Worm (Caenorhabditis elegans): ENCODE data around the gene cdc-37.

cdc-37 gene

DNA sequence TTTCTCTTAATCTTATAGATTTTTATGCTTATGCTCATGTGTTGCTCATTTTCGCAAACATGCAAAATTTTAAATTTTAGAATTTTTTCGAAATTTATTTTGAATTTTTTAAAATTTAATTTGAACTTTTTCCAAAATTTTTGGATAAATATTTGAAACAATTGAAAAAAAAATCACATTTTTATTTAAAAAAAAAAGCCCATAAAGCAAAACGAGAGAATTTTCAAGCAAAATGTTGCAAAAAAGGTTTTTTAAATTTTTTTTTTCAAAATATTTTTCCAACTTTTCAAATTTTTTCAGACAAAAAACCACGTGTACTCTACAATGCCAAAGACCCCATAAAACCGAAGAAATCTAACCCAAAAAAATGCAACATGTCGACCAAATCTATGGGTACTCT, 24.2 kb downstream of the cdc-37 start, which contains the start of the genes C09E8.1 and C09E8.6:
Gene C09E8.1, plus strand, starts transcription at position 301 of the 400 bp plus-strand sequence.
Gene C09E8.6, plus strand, starts transcription at position 313 of the 400 bp plus-strand sequence.
- TF ChIP-seq snpc-4 (tag; optimal IDR thresholded peaks at IDR 0.05) (no peak), ceh-39 (tag; optimal IDR thresholded peaks at IDR 0.05) (no peak), pha-4 (tag; optimal IDR thresholded peaks at IDR 0.05) (no peak), nhr-237 (tag; optimal IDR thresholded peaks at IDR 0.05) (no peak), elt-1 (tag; optimal IDR thresholded peaks at IDR 0.05; ENCODE audit: borderline replicate concordance, insufficient read depth) (no peak), tbx-8 (GFP tag; optimal IDR thresholded peaks at IDR 0.05) (no peak), ceh-83 (GFP tag; optimal IDR thresholded peaks at IDR 0.05) (no peak), lin-13 (tag; optimal IDR thresholded peaks at IDR 0.05) (no peak), mep-1 (tag; optimal IDR thresholded peaks at IDR 0.05) (no peak), nhr-2 (tag; optimal IDR thresholded peaks at IDR 0.05) (no peak), mab-5 (tag; optimal IDR thresholded peaks at IDR 0.05) (no peak)

DNA sequence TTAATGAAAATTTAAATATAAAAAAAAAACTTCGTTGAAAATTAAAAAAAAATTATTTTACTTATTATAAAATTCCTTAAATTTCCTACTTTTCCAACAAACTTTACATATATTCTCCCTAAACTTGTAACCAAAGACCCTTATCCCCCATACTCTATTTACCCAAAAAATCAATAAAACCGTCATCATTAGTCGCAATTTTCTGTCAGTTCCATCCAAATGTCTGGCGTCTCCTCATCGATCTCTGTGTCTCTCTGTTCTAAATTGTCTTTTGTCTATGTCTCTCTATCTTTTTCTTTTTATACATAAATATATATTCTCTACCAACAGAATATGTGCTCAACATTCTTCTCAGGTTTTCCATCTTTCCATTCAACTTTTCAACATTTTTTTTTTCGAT, 25.0 kb downstream of the cdc-37 start:
- TF ChIP-seq unc-62 (GFP tag; optimal IDR thresholded peaks at IDR 0.05): peak; percentile 5
- TF ChIP-seq unc-120 (tag; optimal IDR thresholded peaks at IDR 0.05; ENCODE audit: poor library complexity, severe bottlenecking): no peak

- TF ChIP-seq M03D4.4 (tag; optimal IDR thresholded peaks at IDR 0.05) (no peak), unc-120 (tag; optimal IDR thresholded peaks at IDR 0.05; ENCODE audit: poor library complexity, severe bottlenecking) (no peak), lin-13 (tag; optimal IDR thresholded peaks at IDR 0.05) (no peak), elt-3 (tag; optimal IDR thresholded peaks at IDR 0.05) (no peak), zip-8 (tag; optimal IDR thresholded peaks at IDR 0.05) (no peak), snpc-4 (tag; optimal IDR thresholded peaks at IDR 0.05) (no peak), ceh-39 (tag; optimal IDR thresholded peaks at IDR 0.05) (no peak), tbx-8 (GFP tag; optimal IDR thresholded peaks at IDR 0.05) (no peak), unc-39 (tag; optimal IDR thresholded peaks at IDR 0.05) (no peak), nhr-237 (tag; optimal IDR thresholded peaks at IDR 0.05) (no peak), flh-1 (GFP tag; optimal IDR thresholded peaks at IDR 0.05) (no peak), mls-2 (tag; optimal IDR thresholded peaks at IDR 0.05) (no peak), ces-1 (GFP tag; optimal IDR thresholded peaks at IDR 0.05) (no peak), ceh-43 (GFP tag; optimal IDR thresholded peaks at IDR 0.05) (no peak)
Measured at ce11 chrII:551245-551904, 29.0 kb downstream of the cdc-37 start, which contains the start of gene lips-7. Gene lips-7 (plus strand): TSS chrII:551854.

DNA sequence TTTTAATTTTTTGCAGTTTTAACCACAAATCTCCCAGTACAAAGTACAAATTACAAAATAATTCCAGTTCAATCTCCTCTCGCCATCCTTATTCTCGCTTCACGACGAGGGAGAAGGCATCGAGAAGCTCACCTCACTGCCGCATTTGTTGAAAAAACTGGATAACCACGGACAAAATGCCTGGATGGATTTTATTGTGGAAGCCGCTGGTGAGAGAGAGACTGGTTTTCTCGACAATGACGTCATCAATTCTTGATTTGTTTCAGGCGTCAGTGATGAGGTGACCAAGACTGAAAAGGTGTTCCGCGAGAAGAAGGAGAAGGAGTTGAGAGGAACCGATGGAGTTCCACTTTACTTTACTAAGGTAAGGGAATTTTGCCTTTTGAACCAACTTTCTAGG, 30.9 kb downstream of the cdc-37 start:
- TF ChIP-seq nhr-237 (tag; optimal IDR thresholded peaks at IDR 0.05) (no peak), elt-3 (tag; optimal IDR thresholded peaks at IDR 0.05) (no peak), M03D4.4 (tag; optimal IDR thresholded peaks at IDR 0.05) (no peak), sem-2 (GFP tag; optimal IDR thresholded peaks at IDR 0.05) (no peak), pha-4 (tag; optimal IDR thresholded peaks at IDR 0.05) (no peak), nhr-2 (tag; optimal IDR thresholded peaks at IDR 0.05) (no peak), nhr-28 (tag; optimal IDR thresholded peaks at IDR 0.05) (no peak), blmp-1 (tag; optimal IDR thresholded peaks at IDR 0.05) (no peak), ceh-83 (GFP tag; optimal IDR thresholded peaks at IDR 0.05) (no peak), lin-13 (tag; optimal IDR thresholded peaks at IDR 0.05) (no peak), unc-120 (tag; optimal IDR thresholded peaks at IDR 0.05; ENCODE audit: poor library complexity, severe bottlenecking) (no peak), ces-1 (GFP tag; optimal IDR thresholded peaks at IDR 0.05) (no peak), flh-1 (GFP tag; optimal IDR thresholded peaks at IDR 0.05) (no peak), cnd-1 (tag; optimal IDR thresholded peaks at IDR 0.05) (no peak)

- TF ChIP-seq unc-120 (tag; optimal IDR thresholded peaks at IDR 0.05; ENCODE audit: poor library complexity, severe bottlenecking) (no peak), drap-1 (GFP tag; optimal IDR thresholded peaks at IDR 0.05) (no peak), hlh-1 (tag; optimal IDR thresholded peaks at IDR 0.05) (no peak), pha-4 (tag; optimal IDR thresholded peaks at IDR 0.05) (no peak)
Measured at ce11 chrII:546405-546804, 34.0 kb downstream of the cdc-37 start, which contains the start of gene mlt-10. Gene mlt-10 (plus strand): TSS chrII:546705.

DNA sequence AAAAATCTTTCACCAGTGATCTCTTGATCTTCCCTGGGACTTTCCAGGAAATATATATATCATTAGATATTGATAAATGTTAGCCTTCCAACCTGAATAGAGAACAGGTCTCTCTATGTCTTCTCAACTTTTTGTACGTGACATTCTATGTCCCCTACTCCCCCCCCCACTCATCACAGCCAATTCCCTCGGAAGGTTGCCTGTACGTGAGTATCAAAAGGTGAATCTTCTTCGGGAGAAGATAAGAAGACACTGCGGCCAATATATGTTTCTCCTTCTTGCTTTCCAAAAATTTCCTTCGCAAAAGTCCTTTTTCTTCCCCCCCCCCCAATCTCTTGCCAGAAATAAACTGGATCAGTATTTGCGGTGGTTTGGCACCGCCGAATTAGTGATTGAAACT, 38.0 kb downstream of the cdc-37 start:
- TF ChIP-seq snpc-4 (tag; optimal IDR thresholded peaks at IDR 0.05) (no peak), M03D4.4 (tag; optimal IDR thresholded peaks at IDR 0.05) (no peak), mab-5 (tag; optimal IDR thresholded peaks at IDR 0.05) (no peak), lin-32 (GFP tag; optimal IDR thresholded peaks at IDR 0.05) (no peak), mep-1 (tag; optimal IDR thresholded peaks at IDR 0.05) (no peak), lsy-2 (tag; optimal IDR thresholded peaks at IDR 0.05) (no peak), mls-2 (tag; optimal IDR thresholded peaks at IDR 0.05) (no peak), nhr-12 (tag; optimal IDR thresholded peaks at IDR 0.05) (no peak), bed-3 (GFP tag; optimal IDR thresholded peaks at IDR 0.05) (no peak), pha-4 (tag; optimal IDR thresholded peaks at IDR 0.05) (no peak), nhr-76 (tag; optimal IDR thresholded peaks at IDR 0.05) (no peak), unc-39 (tag; optimal IDR thresholded peaks at IDR 0.05) (no peak)
